Fruit fly (Drosophila melanogaster) whole organism, embryonic: ENCODE results near the gene CG44362.

Experiments
- Abd-B ChIP-seq: fragments of 200-800 bp; sonication (Bioruptor generic); optimal IDR thresholded peaks from 2 replicates; lab custom pipeline; 2018; ENCODE audit warnings: missing biosample characterization, mild to moderate bottlenecking, missing genetic modification characterization, moderate library complexity
- Atf6 ChIP-seq: fragments of 200-800 bp; sonication (Bioruptor generic); IDR thresholded peaks from 2 replicates; pipeline ENCODE4 v1.3.6; 2022; ENCODE audit warnings: missing biosample characterization, missing genetic modification characterization
- CG10321 ChIP-seq: fragments of 200-800 bp; sonication (Bioruptor generic); IDR thresholded peaks from 2 replicates; pipeline ENCODE4 v1.3.6; 2022; ENCODE audit warnings: missing biosample characterization, missing genetic modification characterization
- CG10431 ChIP-seq: fragments of 200-800 bp; sonication (Bioruptor generic); optimal IDR thresholded peaks from 3 replicates; lab custom pipeline; 2018; ENCODE audit warnings: missing biosample characterization, mild to moderate bottlenecking, missing genetic modification characterization
- CG11504 ChIP-seq: fragments of 200-800 bp; sonication (Bioruptor generic); optimal IDR thresholded peaks from 3 replicates; lab custom pipeline; 2019; ENCODE audit warnings: missing biosample characterization, mild to moderate bottlenecking, missing genetic modification characterization, moderate library complexity
- CG13296 ChIP-seq: fragments of 200-800 bp; sonication (Bioruptor generic); optimal IDR thresholded peaks from 3 replicates; lab custom pipeline; 2018; ENCODE audit warnings: missing biosample characterization, mild to moderate bottlenecking, missing genetic modification characterization
- CG14860 ChIP-seq: fragments of 200-800 bp; sonication (Bioruptor generic); IDR thresholded peaks from 3 replicates; pipeline ENCODE4 v1.3.6; 2022; ENCODE audit warnings: missing biosample characterization, missing genetic modification characterization; ENCODE audit not compliant: partially characterized antibody
- CG15269 ChIP-seq: fragments of 200-800 bp; sonication (Bioruptor generic); optimal IDR thresholded peaks from 2 replicates; lab custom pipeline; 2018; ENCODE audit warnings: missing biosample characterization, mild to moderate bottlenecking, missing genetic modification characterization, moderate library complexity
- CG1602 ChIP-seq: fragments of 200-800 bp; sonication (Bioruptor generic); optimal IDR thresholded peaks from 3 replicates; lab custom pipeline; 2016; ENCODE audit warnings: missing biosample characterization, missing genetic modification characterization
- CG16863 ChIP-seq: fragments of 200-800 bp; sonication (Bioruptor generic); optimal IDR thresholded peaks from 3 replicates; lab custom pipeline; 2016; ENCODE audit warnings: missing biosample characterization, missing genetic modification characterization
- CG2202 ChIP-seq: fragments of 200-800 bp; sonication (Bioruptor generic); optimal IDR thresholded peaks from 2 replicates; lab custom pipeline; 2018; ENCODE audit warnings: missing biosample characterization, mild to moderate bottlenecking, missing genetic modification characterization
- CG3726 ChIP-seq: fragments of 200-800 bp; sonication (Bioruptor generic); IDR thresholded peaks from 3 replicates; pipeline ENCODE4, ENCODE4 v1.3.6; 2022; ENCODE audit warnings: missing biosample characterization, missing genetic modification characterization
- CG3847 ChIP-seq: fragments of 200-800 bp; sonication (Bioruptor generic); IDR thresholded peaks from 2 replicates; pipeline ENCODE4 v1.3.6; 2022; ENCODE audit warnings: missing biosample characterization, missing genetic modification characterization
- CG3995 ChIP-seq: fragments of 200-800 bp; sonication (Bioruptor generic); optimal IDR thresholded peaks from 3 replicates; lab custom pipeline; 2016; ENCODE audit warnings: missing biosample characterization, missing genetic modification characterization
- CG5180 ChIP-seq: fragments of 200-800 bp; sonication (Bioruptor generic); optimal IDR thresholded peaks from 3 replicates; lab custom pipeline; 2017; ENCODE audit warnings: missing biosample characterization, missing genetic modification characterization, mild to moderate bottlenecking, moderate library complexity, missing genetic modification reagents
- CG5953 ChIP-seq: fragments of 200-800 bp; sonication (Bioruptor generic); IDR thresholded peaks from 2 replicates; pipeline ENCODE4 v1.3.6; 2022; ENCODE audit warnings: missing biosample characterization, missing genetic modification characterization
- CG6791 ChIP-seq: fragments of 200-800 bp; sonication (Bioruptor generic); IDR thresholded peaks from 3 replicates; pipeline ENCODE4 v1.3.6; 2022; ENCODE audit warnings: missing biosample characterization, missing genetic modification characterization; ENCODE audit not compliant: partially characterized antibody
- CG7357 ChIP-seq: fragments of 200-800 bp; sonication (Bioruptor generic); IDR thresholded peaks from 3 replicates; pipeline ENCODE4 v1.3.6; 2022; ENCODE audit warnings: missing biosample characterization, missing genetic modification characterization
- CG7372 ChIP-seq: fragments of 200-800 bp; sonication (Bioruptor generic); IDR thresholded peaks from 2 replicates; pipeline ENCODE4 v1.3.6; 2022; ENCODE audit warnings: missing biosample characterization, missing genetic modification characterization
- CG9932 ChIP-seq: fragments of 200-800 bp; sonication (Bioruptor generic); IDR thresholded peaks from 2 replicates; pipeline ENCODE4 v1.3.6; 2022; ENCODE audit warnings: missing biosample characterization, missing genetic modification characterization
- Chrac-16 ChIP-seq: fragments of 200-800 bp; sonication (Bioruptor generic); optimal IDR thresholded peaks from 3 replicates; lab custom pipeline; 2016; ENCODE audit warnings: missing biosample characterization, missing genetic modification characterization
- CkIIα-i1 ChIP-seq: fragments of 200-800 bp; sonication (Bioruptor generic); IDR thresholded peaks from 2 replicates; pipeline ENCODE4 v1.3.6; 2022; ENCODE audit warnings: missing biosample characterization, missing genetic modification characterization
- D19B ChIP-seq: fragments of 200-800 bp; sonication (Bioruptor generic); optimal IDR thresholded peaks from 2 replicates; lab custom pipeline; 2017; ENCODE audit warnings: missing biosample characterization, mild to moderate bottlenecking, missing genetic modification characterization
- Doc2 ChIP-seq: fragments of 200-800 bp; sonication (Bioruptor generic); IDR thresholded peaks from 2 replicates; pipeline ENCODE4 v1.3.6; 2022; ENCODE audit warnings: missing biosample characterization, missing genetic modification characterization
- E2f2 ChIP-seq: fragments of 200-800 bp; sonication (Bioruptor generic); IDR thresholded peaks from 2 replicates; pipeline ENCODE4 v1.3.6; 2022; ENCODE audit warnings: missing biosample characterization, missing genetic modification characterization
- ERR ChIP-seq: fragments of 200-800 bp; sonication (Bioruptor generic); optimal IDR thresholded peaks from 2 replicates; lab custom pipeline; 2016; ENCODE audit warnings: missing biosample characterization, missing genetic modification characterization
- Gsc ChIP-seq: fragments of 200-800 bp; sonication (Bioruptor generic); IDR thresholded peaks from 2 replicates; pipeline ENCODE4 v1.3.6; 2022; ENCODE audit warnings: missing biosample characterization, missing genetic modification characterization
- HmgZ ChIP-seq: fragments of 200-800 bp; sonication (Bioruptor generic); optimal IDR thresholded peaks from 2 replicates; lab custom pipeline; 2018; ENCODE audit warnings: missing biosample characterization, mild to moderate bottlenecking, missing genetic modification characterization
- Lim3 ChIP-seq: fragments of 200-800 bp; sonication (Bioruptor generic); IDR thresholded peaks from 2 replicates; pipeline ENCODE4 v1.3.6; 2022; ENCODE audit warnings: missing biosample characterization, missing genetic modification characterization
- MBD-R2 ChIP-seq: fragments of 200-800 bp; sonication (Bioruptor generic); IDR thresholded peaks from 2 replicates; pipeline ENCODE4 v1.3.6; 2022; ENCODE audit warnings: missing biosample characterization, missing genetic modification characterization
- Rfx ChIP-seq: fragments of 200-800 bp; sonication (Bioruptor generic); IDR thresholded peaks from 2 replicates; pipeline ENCODE4 v1.3.6; 2022; ENCODE audit warnings: missing biosample characterization, missing genetic modification characterization
- Scr ChIP-seq: fragments of 200-800 bp; sonication (Bioruptor generic); IDR thresholded peaks from 2 replicates; pipeline ENCODE4 v1.3.6; 2022; ENCODE audit warnings: missing biosample characterization, missing genetic modification characterization; ENCODE audit not compliant: partially characterized antibody
- Taf1 ChIP-seq: fragments of 200-800 bp; sonication (Bioruptor generic); IDR thresholded peaks from 2 replicates; pipeline ENCODE4 v1.3.6; 2022; ENCODE audit warnings: missing biosample characterization, missing genetic modification characterization
- Trl ChIP-seq, 3 experiments: fragments of >200 bp in 2 of 3; fragments of 200-800 bp in 1 of 3; sonication (Bioruptor generic) in 1 of 3; optimal IDR thresholded peaks; 2 replicates in 1 of 3; 3 replicates in 2 of 3; lab custom pipeline; 2016 to 2017; ENCODE audit warnings: missing biosample characterization in 1 of 3, missing genetic modification characterization in 1 of 3
- crp ChIP-seq, 2 experiments: fragments of 200-800 bp; sonication (Bioruptor generic); optimal IDR thresholded peaks; 2 replicates in 1 of 2; 3 replicates in 1 of 2; lab custom pipeline; 2017; ENCODE audit warnings: missing biosample characterization in 2 of 2, missing genetic modification characterization in 2 of 2, mild to moderate bottlenecking in 1 of 2, moderate library complexity in 1 of 2
- da ChIP-seq: fragments of 200-800 bp; sonication (Bioruptor generic); optimal IDR thresholded peaks from 2 replicates; lab custom pipeline; 2016; ENCODE audit warnings: missing biosample characterization, missing genetic modification characterization
- ems ChIP-seq: fragments of 200-800 bp; sonication (Bioruptor generic); optimal IDR thresholded peaks from 3 replicates; lab custom pipeline; 2016; ENCODE audit warnings: missing biosample characterization, missing genetic modification characterization
- fru ChIP-seq: fragments of >200 bp; optimal IDR thresholded peaks from 2 replicates; lab custom pipeline; 2017
- ham ChIP-seq: fragments of 200-800 bp; sonication (Bioruptor generic); IDR thresholded peaks from 2 replicates; pipeline ENCODE4 v1.3.6; 2022; ENCODE audit warnings: missing biosample characterization, missing genetic modification characterization
- lmd ChIP-seq: fragments of 200-800 bp; sonication (Bioruptor generic); IDR thresholded peaks from 2 replicates; pipeline ENCODE4 v1.3.6; 2022; ENCODE audit warnings: missing biosample characterization, missing genetic modification characterization
- nau ChIP-seq: fragments of 200-800 bp; sonication (Bioruptor generic); optimal IDR thresholded peaks from 3 replicates; lab custom pipeline; 2017; ENCODE audit warnings: missing biosample characterization, mild to moderate bottlenecking, missing genetic modification characterization, missing genetic modification reagents
- oc ChIP-seq: fragments of 200-800 bp; sonication (Bioruptor generic); optimal IDR thresholded peaks from 2 replicates; lab custom pipeline; 2018; ENCODE audit warnings: missing biosample characterization, mild to moderate bottlenecking, missing genetic modification characterization, moderate library complexity
- otp ChIP-seq: fragments of 200-800 bp; sonication (Bioruptor generic); IDR thresholded peaks from 3 replicates; pipeline ENCODE4, ENCODE4 v1.3.6; 2022; ENCODE audit warnings: missing biosample characterization, missing genetic modification characterization
- peb ChIP-seq: fragments of 200-800 bp; sonication (Bioruptor generic); IDR thresholded peaks from 2 replicates; pipeline ENCODE4 v1.3.6; 2022; ENCODE audit warnings: missing biosample characterization, missing genetic modification characterization
- pita ChIP-seq: fragments of 200-800 bp; sonication (Bioruptor generic); optimal IDR thresholded peaks from 2 replicates; lab custom pipeline; 2017; ENCODE audit warnings: missing biosample characterization, mild to moderate bottlenecking, missing genetic modification characterization
- psq ChIP-seq: fragments of 200-800 bp; sonication (Bioruptor generic); optimal IDR thresholded peaks from 2 replicates; lab custom pipeline; 2017; ENCODE audit warnings: missing biosample characterization, missing genetic modification characterization
- sd ChIP-seq: fragments of 200-800 bp; sonication (Bioruptor generic); optimal IDR thresholded peaks from 3 replicates; lab custom pipeline; 2018; ENCODE audit warnings: missing biosample characterization, mild to moderate bottlenecking, missing genetic modification characterization, moderate library complexity
- seq ChIP-seq: fragments of 200-800 bp; sonication (Bioruptor generic); IDR thresholded peaks from 2 replicates; pipeline ENCODE4 v1.3.6; 2022; ENCODE audit warnings: missing biosample characterization, missing genetic modification characterization
- slp2 ChIP-seq: fragments of 200-800 bp; sonication (Bioruptor generic); optimal IDR thresholded peaks from 2 replicates; lab custom pipeline; 2016; ENCODE audit warnings: missing biosample characterization, missing genetic modification characterization
- sqz ChIP-seq: fragments of 200-800 bp; sonication (Bioruptor generic); optimal IDR thresholded peaks from 3 replicates; lab custom pipeline; 2018; ENCODE audit warnings: missing biosample characterization, mild to moderate bottlenecking, missing genetic modification characterization
- vfl ChIP-seq: fragments of 200-800 bp; sonication (Bioruptor generic); optimal IDR thresholded peaks from 2 replicates; lab custom pipeline; 2016; ENCODE audit warnings: missing biosample characterization, missing genetic modification characterization

The CG44362 gene

dm6 chr3L:11415382-11415781 lies 18.0 kb downstream of the CG44362 start (continued):
- TF ChIP-seq oc (tag; lab: Kevin White, UChicago) (peak; percentile 46), CG3847 (GFP tag; lab: Robert Waterston, UW) (peak; percentile 26; the same call in 1 of the 2 replicates), fru (lab: Kevin White, UChicago) (no peak), CG1602 (GFP tag; lab: Kevin White, UChicago) (peak; percentile 83), ems (GFP tag; lab: Kevin White, UChicago) (no peak), CkIIα-i1 (GFP tag; lab: Robert Waterston, UW) (no peak), CG16863 (GFP tag; lab: Kevin White, UChicago) (peak; percentile 41), Atf6 (no peak; the same call in 1 of the 2 replicates), pita (GFP tag; lab: Kevin White, UChicago) (no peak), Doc2 (GFP tag; lab: Robert Waterston, UW) (no peak), CG5953 (GFP tag; lab: Robert Waterston, UW) (no peak), Trl (optimal IDR thresholded peaks at IDR 0.05; lab: Kevin White, UChicago) (no peak), Trl (GFP tag; optimal IDR thresholded peaks at IDR 0.05; lab: Kevin White, UChicago) (peak; percentile 13), CG6791 (GFP tag; lab: Robert Waterston, UW) (no peak), da (GFP tag; lab: Kevin White, UChicago) (no peak), HmgZ (tag; lab: Kevin White, UChicago) (peak; percentile 10), CG10321 (GFP tag; lab: Robert Waterston, UW) (no peak), slp2 (GFP tag; lab: Kevin White, UChicago) (no peak), otp (GFP tag; lab: Robert Waterston, UW) (peak; percentile 89), seq (GFP tag; lab: Robert Waterston, UW) (peak; percentile 67), peb (GFP tag; lab: Robert Waterston, UW) (peak; percentile 37; the same call in 1 of the 2 replicates), sd (peak; percentile 48), ham (GFP tag; lab: Robert Waterston, UW) (no peak), CG15269 (peak; percentile 31), MBD-R2 (GFP tag; lab: Robert Waterston, UW) (no peak), CG7372 (no peak), CG5180 (GFP tag; lab: Kevin White, UChicago) (peak; percentile 29), CG14860 (GFP tag; lab: Robert Waterston, UW) (no peak), ERR (GFP tag; lab: Kevin White, UChicago) (no peak), psq (peak; percentile 37), Rfx (0 out of 2 replicates have a peak, but pooled peaks have one; percentile 10), Gsc (GFP tag; lab: Robert Waterston, UW) (peak; percentile 23; the same call in 1 of the 2 replicates), crp (GFP tag; optimal IDR thresholded peaks at IDR 0.05; lab: Kevin White, UChicago) (peak in 1 of 2 experiments; percentile 15), Lim3 (no peak), CG13296 (no peak), lmd (GFP tag; lab: Robert Waterston, UW) (peak; percentile 69), Scr (GFP tag; lab: Robert Waterston, UW) (no peak), CG3726 (GFP tag; lab: Robert Waterston, UW) (peak; percentile 60; the same call in 1 of the 3 replicates), E2f2 (GFP tag; lab: Robert Waterston, UW) (peak; percentile 42; the same call in 1 of the 2 replicates), CG7357 (GFP tag; lab: Robert Waterston, UW) (peak; percentile 53; the same call in 1 of the 3 replicates), CG11504 (tag; lab: Kevin White, UChicago) (peak; percentile 82), CG10431 (GFP tag; lab: Kevin White, UChicago) (peak; percentile 17), sqz (no peak), Chrac-16 (peak; percentile 82), CG3995 (GFP tag; lab: Kevin White, UChicago) (no peak), Abd-B (GFP tag; lab: Kevin White, UChicago) (peak; percentile 47), nau (GFP tag; lab: Kevin White, UChicago) (peak; percentile 62), vfl (GFP tag; lab: Kevin White, UChicago) (no peak), D19B (GFP tag; lab: Kevin White, UChicago) (no peak), CG2202 (tag; lab: Kevin White, UChicago) (peak; percentile 85), Taf1 (GFP tag; lab: Robert Waterston, UW) (no peak), CG9932 (GFP tag; lab: Robert Waterston, UW) (no peak)
